Fruit fly (Drosophila melanogaster) whole organism, embryonic: ENCODE measurements around the gene betaGlu.

Experiments
- BEAF-32 ChIP-seq: fragments of 200-800 bp; sonication (Bioruptor generic); optimal IDR thresholded peaks from 3 replicates; lab custom pipeline; 2017; ENCODE audit warnings: missing biosample characterization, missing genetic modification characterization, mild to moderate bottlenecking, moderate library complexity, missing genetic modification reagents
- Bgb ChIP-seq: fragments of 200-800 bp; sonication (Bioruptor generic); IDR thresholded peaks from 2 replicates; pipeline ENCODE4 v1.3.6; 2022; ENCODE audit warnings: missing biosample characterization, missing genetic modification characterization; ENCODE audit not compliant: partially characterized antibody
- CG10321 ChIP-seq: fragments of 200-800 bp; sonication (Bioruptor generic); IDR thresholded peaks from 2 replicates; pipeline ENCODE4 v1.3.6; 2022; ENCODE audit warnings: missing biosample characterization, missing genetic modification characterization
- CG13424 ChIP-seq: fragments of 200-800 bp; sonication (Bioruptor generic); optimal IDR thresholded peaks from 2 replicates; lab custom pipeline; 2019; ENCODE audit warnings: missing biosample characterization, mild to moderate bottlenecking, missing genetic modification characterization, moderate library complexity
- CG1603 ChIP-seq: fragments of 200-800 bp; sonication (Bioruptor generic); optimal IDR thresholded peaks from 2 replicates; lab custom pipeline; 2019; ENCODE audit warnings: missing biosample characterization, mild to moderate bottlenecking, missing genetic modification characterization, moderate library complexity
- CG16813 ChIP-seq: fragments of 200-800 bp; sonication (Bioruptor generic); IDR thresholded peaks from 3 replicates; pipeline ENCODE4 v1.3.6; 2022; ENCODE audit warnings: missing biosample characterization, missing genetic modification characterization; ENCODE audit not compliant: partially characterized antibody
- CG18262 ChIP-seq: fragments of 200-800 bp; optimal IDR thresholded peaks from 3 replicates; lab custom pipeline; 2019; ENCODE audit warnings: missing biosample characterization, mild to moderate bottlenecking, missing genetic modification characterization, moderate library complexity
- CG1832 ChIP-seq: fragments of 200-800 bp; sonication (Bioruptor generic); optimal IDR thresholded peaks from 2 replicates; lab custom pipeline; 2017; ENCODE audit warnings: missing biosample characterization, mild to moderate bottlenecking, missing genetic modification characterization, inconsistent platforms
- CG2116 ChIP-seq: fragments of 200-800 bp; sonication (Bioruptor generic); optimal IDR thresholded peaks from 3 replicates; lab custom pipeline; 2018; ENCODE audit warnings: missing biosample characterization, mild to moderate bottlenecking, missing genetic modification characterization
- CG30020 ChIP-seq: fragments of 200-800 bp; optimal IDR thresholded peaks from 2 replicates; lab custom pipeline; 2019; ENCODE audit warnings: missing biosample characterization, mild to moderate bottlenecking, missing genetic modification characterization, moderate library complexity
- CG34422 ChIP-seq: fragments of 200-800 bp; sonication (Bioruptor generic); IDR thresholded peaks from 3 replicates; pipeline ENCODE4 v1.3.6; 2022; ENCODE audit warnings: missing biosample characterization, missing genetic modification characterization
- CG4820 ChIP-seq: fragments of 200-800 bp; sonication (Bioruptor generic); optimal IDR thresholded peaks from 3 replicates; lab custom pipeline; 2016; ENCODE audit warnings: missing biosample characterization, missing genetic modification characterization
- CG7963 ChIP-seq: fragments of 200-800 bp; sonication (Bioruptor generic); IDR thresholded peaks from 3 replicates; pipeline ENCODE4 v1.3.6; 2022; ENCODE audit warnings: missing biosample characterization, missing genetic modification characterization; ENCODE audit not compliant: partially characterized antibody
- CkIIα-i1 ChIP-seq: fragments of 200-800 bp; sonication (Bioruptor generic); IDR thresholded peaks from 2 replicates; pipeline ENCODE4 v1.3.6; 2022; ENCODE audit warnings: missing biosample characterization, missing genetic modification characterization
- Deaf1 ChIP-seq: fragments of 200-800 bp; optimal IDR thresholded peaks from 3 replicates; lab custom pipeline; 2019; ENCODE audit warnings: missing biosample characterization, mild to moderate bottlenecking, missing genetic modification characterization, moderate library complexity
- Doc3 ChIP-seq: fragments of 200-800 bp; sonication (Bioruptor generic); IDR thresholded peaks from 3 replicates; pipeline ENCODE4 v1.3.6; 2022; ENCODE audit warnings: missing biosample characterization, missing genetic modification characterization; ENCODE audit not compliant: partially characterized antibody
- Elba2 ChIP-seq: fragments of 200-800 bp; sonication (Bioruptor generic); optimal IDR thresholded peaks from 3 replicates; lab custom pipeline; 2016; ENCODE audit warnings: missing biosample characterization, missing genetic modification characterization
- Ets97D ChIP-seq: fragments of 200-800 bp; sonication (Bioruptor generic); optimal IDR thresholded peaks from 3 replicates; lab custom pipeline; 2016; ENCODE audit warnings: missing biosample characterization, missing genetic modification characterization
- HLHmδ ChIP-seq: fragments of 200-800 bp; sonication (Bioruptor generic); optimal IDR thresholded peaks from 2 replicates; lab custom pipeline; 2018; ENCODE audit warnings: missing biosample characterization, mild to moderate bottlenecking, missing genetic modification characterization, moderate library complexity
- Kr ChIP-seq: fragments of 200-800 bp; sonication (Bioruptor generic); optimal IDR thresholded peaks from 2 replicates; lab custom pipeline; 2017; ENCODE audit warnings: missing biosample characterization, mild to moderate bottlenecking, missing genetic modification characterization
- MBD-R2 ChIP-seq: fragments of 200-800 bp; sonication (Bioruptor generic); IDR thresholded peaks from 2 replicates; pipeline ENCODE4 v1.3.6; 2022; ENCODE audit warnings: missing biosample characterization, missing genetic modification characterization
- Max ChIP-seq: fragments of 200-800 bp; sonication (Bioruptor generic); optimal IDR thresholded peaks from 2 replicates; lab custom pipeline; 2016; ENCODE audit warnings: missing biosample characterization, mild to moderate bottlenecking, missing genetic modification characterization
- Med ChIP-seq: fragments of 200-800 bp; sonication (Bioruptor generic); peaks from one replicate; lab custom pipeline; 2016; ENCODE audit warnings: missing biosample characterization, missing genetic modification characterization, mild to moderate bottlenecking, inconsistent platforms, moderate library complexity
- Oaz ChIP-seq: fragments of 200-800 bp; sonication (Bioruptor generic); IDR thresholded peaks from 2 replicates; pipeline ENCODE4 v1.3.6; 2022; ENCODE audit warnings: missing biosample characterization, missing genetic modification characterization
- Opbp ChIP-seq: fragments of 200-800 bp; sonication (Bioruptor generic); IDR thresholded peaks from 3 replicates; pipeline ENCODE4 v1.3.6; 2022; ENCODE audit warnings: missing biosample characterization, missing genetic modification characterization; ENCODE audit not compliant: partially characterized antibody
- Scr ChIP-seq: fragments of 200-800 bp; sonication (Bioruptor generic); IDR thresholded peaks from 2 replicates; pipeline ENCODE4 v1.3.6; 2022; ENCODE audit warnings: missing biosample characterization, missing genetic modification characterization; ENCODE audit not compliant: partially characterized antibody
- Sry-δ ChIP-seq: fragments of 200-800 bp; sonication (Bioruptor generic); optimal IDR thresholded peaks from 2 replicates; lab custom pipeline; 2016; ENCODE audit warnings: missing biosample characterization, missing genetic modification characterization
- amos ChIP-seq: fragments of 200-800 bp; sonication (Bioruptor generic); IDR thresholded peaks from 2 replicates; pipeline ENCODE4 v1.3.6; 2022; ENCODE audit warnings: missing biosample characterization, missing genetic modification characterization; ENCODE audit not compliant: partially characterized antibody
- bbx ChIP-seq: fragments of 200-800 bp; sonication (Bioruptor generic); IDR thresholded peaks from 2 replicates; pipeline ENCODE4 v1.3.6; 2022; ENCODE audit warnings: missing biosample characterization, missing genetic modification characterization; ENCODE audit not compliant: partially characterized antibody
- gfzf ChIP-seq: fragments of 200-800 bp; sonication (Bioruptor generic); optimal IDR thresholded peaks from 2 replicates; lab custom pipeline; 2016; ENCODE audit warnings: missing biosample characterization, mild to moderate bottlenecking, missing genetic modification characterization, moderate library complexity
- grn ChIP-seq: fragments of 200-800 bp; sonication (Bioruptor generic); optimal IDR thresholded peaks from 3 replicates; lab custom pipeline; 2017; ENCODE audit warnings: missing biosample characterization, missing genetic modification characterization
- knrl ChIP-seq: fragments of 200-800 bp; sonication (Bioruptor generic); IDR thresholded peaks from 3 replicates; pipeline ENCODE4 v1.3.6; 2022; ENCODE audit warnings: missing biosample characterization, missing genetic modification characterization; ENCODE audit not compliant: partially characterized antibody
- lola ChIP-seq, 3 experiments: fragments of >200 bp in 2 of 3; fragments of 200-800 bp in 1 of 3; sonication (Bioruptor generic) in 1 of 3; optimal IDR thresholded peaks; 2 replicates each; lab custom pipeline; 2017 to 2019; ENCODE audit warnings: missing biosample characterization in 3 of 3, missing genetic modification characterization in 3 of 3, mild to moderate bottlenecking in 1 of 3, moderate library complexity in 1 of 3
- nerfin-1 ChIP-seq: fragments of 200-800 bp; sonication (Bioruptor generic); optimal IDR thresholded peaks from 3 replicates; lab custom pipeline; 2019; ENCODE audit warnings: missing biosample characterization, mild to moderate bottlenecking, missing genetic modification characterization, moderate library complexity
- onecut ChIP-seq: fragments of 200-800 bp; sonication (Bioruptor generic); IDR thresholded peaks from 2 replicates; pipeline ENCODE4 v1.3.6; 2022; ENCODE audit warnings: missing biosample characterization, missing genetic modification characterization
- prd ChIP-seq, 3 experiments: fragments of >200 bp in 2 of 3; fragments of 200-800 bp in 1 of 3; sonication (Bioruptor generic) in 1 of 3; optimal IDR thresholded peaks in 2 of 3; IDR thresholded peaks in 1 of 3; 2 replicates in 2 of 3; 3 replicates in 1 of 3; pipeline versions ENCODE4 v1.3.6 to Lab custom; 2017 to 2022; ENCODE audit warnings: missing biosample characterization in 1 of 3, missing genetic modification characterization in 1 of 3
- row ChIP-seq: fragments of 200-800 bp; sonication (Bioruptor generic); IDR thresholded peaks from 3 replicates; pipeline ENCODE4 v1.3.6; 2022; ENCODE audit warnings: missing biosample characterization, missing genetic modification characterization
- sc ChIP-seq, 3 experiments: fragments of >200 bp in 2 of 3; fragments of 200-800 bp in 1 of 3; sonication (Bioruptor generic) in 1 of 3; optimal IDR thresholded peaks; 2 replicates in 2 of 3; 3 replicates in 1 of 3; lab custom pipeline; 2017; ENCODE audit warnings: mild to moderate bottlenecking in 1 of 3, missing biosample characterization in 1 of 3, missing genetic modification characterization in 1 of 3, missing genetic modification reagents in 1 of 3
- sens ChIP-seq: fragments of 200-800 bp; sonication (Bioruptor generic); peaks from one replicate; lab custom pipeline; 2016; ENCODE audit warnings: missing biosample characterization, missing genetic modification characterization
- sisA ChIP-seq: fragments of 200-800 bp; sonication (Bioruptor generic); IDR thresholded peaks from 2 replicates; pipeline ENCODE4 v1.3.6; 2022; ENCODE audit warnings: missing biosample characterization, missing genetic modification characterization
- ssp ChIP-seq: fragments of 200-800 bp; sonication (Bioruptor generic); IDR thresholded peaks from 2 replicates; pipeline ENCODE4 v1.3.6; 2022; ENCODE audit warnings: missing biosample characterization, missing genetic modification characterization
- stwl ChIP-seq: fragments of 200-800 bp; sonication (Bioruptor generic); optimal IDR thresholded peaks from 3 replicates; lab custom pipeline; 2018; ENCODE audit warnings: missing biosample characterization, mild to moderate bottlenecking, missing genetic modification characterization, moderate library complexity
- unc-4 ChIP-seq: fragments of 200-800 bp; sonication (Bioruptor generic); IDR thresholded peaks from 2 replicates; pipeline ENCODE4 v1.3.6; 2022; ENCODE audit warnings: missing biosample characterization, missing genetic modification characterization; ENCODE audit not compliant: partially characterized antibody

Gene betaGlu

dm6 chr3R:31739067-31739786 is 32.4 kb downstream of the betaGlu start:
- TF ChIP-seq CG10321 (GFP tag; lab: Robert Waterston, UW) (peak; percentile 53; the same call in 1 of the 2 replicates), grn (GFP tag; lab: Kevin White, UChicago) (no peak), CG1832 (GFP tag; lab: Kevin White, UChicago) (peak; percentile 72), nerfin-1 (tag; lab: Kevin White, UChicago) (peak; percentile 96), onecut (peak; percentile 93), sisA (no peak), HLHmδ (GFP tag; lab: Kevin White, UChicago) (no peak), sens (peak; percentile 1), CG34422 (GFP tag; lab: Robert Waterston, UW) (0 out of 3 replicates have a peak, but pooled peaks have one; percentile 16), MBD-R2 (peak; percentile 16; the same call in 1 of the 2 replicates), Oaz (GFP tag; lab: Robert Waterston, UW) (no peak), CG7963 (GFP tag; lab: Robert Waterston, UW) (0 out of 3 replicates have a peak, but pooled peaks have one; percentile 38), bbx (GFP tag; lab: Robert Waterston, UW) (peak; percentile 29; the same call in 1 of the 2 replicates), Kr (GFP tag; lab: Kevin White, UChicago) (peak; percentile 6), sc (optimal IDR thresholded peaks at IDR 0.05; lab: Kevin White, UChicago) (no peak), sc (GFP tag; optimal IDR thresholded peaks at IDR 0.05; lab: Kevin White, UChicago) (no peak), Deaf1 (tag; lab: Kevin White, UChicago) (peak; percentile 93)

dm6 chr3R:31738060-31738619 is 33.5 kb downstream of the betaGlu start, which contains the start of gene eEF1alpha2:
eEF1alpha2 (plus strand) TSS chr3R:31738468.
- TF ChIP-seq lola (GFP tag; optimal IDR thresholded peaks at IDR 0.05; lab: Kevin White, UChicago) (peak in 1 of 3 experiments; percentile 10), CkIIα-i1 (GFP tag; lab: Robert Waterston, UW) (no peak), sc (optimal IDR thresholded peaks at IDR 0.05; lab: Kevin White, UChicago) (no peak), sc (GFP tag; optimal IDR thresholded peaks at IDR 0.05; lab: Kevin White, UChicago) (no peak), unc-4 (0 out of 2 replicates have a peak, but pooled peaks have one; percentile 33), sens (peak; percentile 49), CG30020 (tag; lab: Kevin White, UChicago) (peak; percentile 55), gfzf (peak; percentile 3), Sry-δ (peak; percentile 66), BEAF-32 (GFP tag; lab: Kevin White, UChicago) (peak; percentile 47), ssp (GFP tag; lab: Robert Waterston, UW) (peak; percentile 33; the same call in 1 of the 2 replicates), Opbp (GFP tag; lab: Robert Waterston, UW) (no peak), row (GFP tag; lab: Robert Waterston, UW) (peak; percentile 58; the same call in 2 of the 3 replicates), CG16813 (GFP tag; lab: Robert Waterston, UW) (0 out of 3 replicates have a peak, but pooled peaks have one; percentile 22), CG13424 (tag; lab: Kevin White, UChicago) (no peak), Elba2 (GFP tag; lab: Kevin White, UChicago) (peak; percentile 53), CG2116 (GFP tag; lab: Kevin White, UChicago) (no peak), knrl (GFP tag; lab: Robert Waterston, UW) (peak; percentile 43; the same call in 2 of the 3 replicates), Max (GFP tag; lab: Kevin White, UChicago) (peak; percentile 2), stwl (tag; lab: Kevin White, UChicago) (peak; percentile 20), prd (optimal IDR thresholded peaks at IDR 0.05; lab: Kevin White, UChicago) (no peak), prd (GFP tag; IDR thresholded peaks at IDR 0.05; lab: Robert Waterston, UW) (peak; percentile 21; the same call in 1 of the 3 replicates), amos (GFP tag; lab: Robert Waterston, UW) (0 out of 2 replicates have a peak, but pooled peaks have one; percentile 17), Bgb (GFP tag; lab: Robert Waterston, UW) (0 out of 2 replicates have a peak, but pooled peaks have one; percentile 30), Ets97D (GFP tag; lab: Kevin White, UChicago) (peak; percentile 46), CG4820 (no peak), Scr (GFP tag; lab: Robert Waterston, UW) (peak; percentile 53), Med (GFP tag; lab: Kevin White, UChicago) (peak; percentile 56), CG1603 (tag; lab: Kevin White, UChicago) (peak; percentile 12), CG18262 (tag; lab: Kevin White, UChicago) (no peak), Doc3 (GFP tag; lab: Robert Waterston, UW) (0 out of 3 replicates have a peak, but pooled peaks have one; percentile 11)
